Worm (Caenorhabditis elegans) whole organism, L2 larva: ENCODE measurements around the gene Y37E11B.7.

Experiments
- ceh-82 ChIP-seq: fragments of 150-350 bp; optimal IDR thresholded peaks from 2 replicates; lab custom pipeline; 2014; ENCODE audit warnings: missing biosample characterization, missing genetic modification characterization
- elt-3 ChIP-seq: sonication (generic microtip); optimal IDR thresholded peaks from 2 replicates; lab custom pipeline; 2017; ENCODE audit warnings: missing biosample characterization, missing genetic modification characterization
- mdl-1 ChIP-seq, 2 experiments: fragments of 150-350 bp in 1 of 2; sonication (generic microtip) in 1 of 2; optimal IDR thresholded peaks; 2 replicates each; lab custom pipeline; 2017; ENCODE audit warnings: missing biosample characterization in 2 of 2, missing genetic modification characterization in 2 of 2
- nhr-129 ChIP-seq: fragments of 150-350 bp; optimal IDR thresholded peaks from 2 replicates; lab custom pipeline; 2014; ENCODE audit warnings: missing biosample characterization, missing genetic modification characterization
- nhr-237 ChIP-seq: fragments of 150-350 bp; optimal IDR thresholded peaks from 2 replicates; lab custom pipeline; 2014; ENCODE audit warnings: missing biosample characterization, missing genetic modification characterization

DNA sequence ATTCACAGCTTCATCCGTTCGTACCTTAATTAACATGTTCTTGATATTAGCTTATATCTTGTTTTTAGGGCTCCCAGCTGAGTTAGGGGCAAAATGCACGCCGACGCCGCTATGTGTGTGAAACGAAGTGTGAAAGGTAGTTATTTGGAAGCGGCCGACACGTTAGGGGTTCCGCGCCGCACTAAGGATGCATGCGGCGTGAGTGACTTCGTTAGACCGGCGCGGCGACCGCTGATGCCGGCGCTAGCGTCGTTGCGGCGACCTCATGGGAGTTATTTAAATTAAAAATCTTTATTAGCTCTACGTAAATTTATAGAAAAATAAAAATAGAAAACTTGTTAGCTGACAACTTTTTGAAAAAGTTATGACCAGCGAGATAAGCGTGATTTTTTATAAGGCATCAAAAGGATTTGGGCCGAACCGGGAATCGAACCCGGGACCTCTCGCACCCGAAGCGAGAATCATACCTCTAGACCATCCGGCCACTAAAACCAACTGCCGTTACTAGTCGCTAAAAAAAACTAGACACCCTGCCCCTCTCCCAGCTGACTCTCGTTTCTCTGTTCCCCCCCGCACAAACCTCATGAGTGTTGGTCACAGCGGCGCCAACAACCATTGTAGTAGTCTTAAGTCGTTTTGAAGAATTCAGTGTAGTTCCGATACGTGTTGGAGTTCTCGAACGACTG, 48.0 kb downstream of the Y37E11B.7 start:
- no peak for TF ChIP-seq ceh-82
- no peak for TF ChIP-seq mdl-1 (tag; optimal IDR thresholded peaks at IDR 0.05; lab: Kevin White, UChicago)
- TF ChIP-seq nhr-237 (tag; lab: Kevin White, UChicago) = no peak
- peak; percentile 56 for TF ChIP-seq nhr-129 (tag; lab: Kevin White, UChicago)
- TF ChIP-seq elt-3 (tag; lab: Kevin White, UChicago) = no peak
